Worm (Caenorhabditis elegans) whole organism, L4/young adult: Measurements from ENCODE around the gene madf-3.

ENCODE experiments used
- W03F9.2 ChIP-seq: fragments of 150-350 bp; optimal IDR thresholded peaks from 2 replicates; lab custom pipeline; 2014; ENCODE audit warnings: missing biosample characterization, missing genetic modification characterization
- dao-5 ChIP-seq: sonication (generic microtip); optimal IDR thresholded peaks from 2 replicates; lab custom pipeline; 2016; ENCODE audit warnings: missing genotype, missing genetic modification characterization, moderate library complexity, missing compliant biosample characterization

DNA sequence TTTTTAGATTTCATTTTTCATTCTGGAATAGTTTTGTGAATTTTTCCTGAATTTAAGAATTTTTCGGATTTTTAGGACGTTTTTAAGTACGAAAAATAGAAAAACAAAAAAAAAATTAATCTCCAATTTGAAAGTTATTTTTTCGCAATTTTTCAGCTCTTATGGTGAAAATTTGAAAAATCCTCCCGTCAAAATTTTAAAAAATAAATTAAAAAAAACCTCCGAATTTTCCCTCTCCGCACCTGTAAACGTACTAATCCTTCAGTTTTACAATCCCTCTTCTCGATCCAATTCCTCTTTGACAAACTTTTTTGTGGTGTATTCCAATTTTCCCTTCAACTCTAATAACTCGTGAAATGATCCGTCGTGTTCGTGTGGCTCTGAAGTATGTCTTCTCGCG, 43.6 kb downstream of the madf-3 start, which contains the start of gene B0286.1:
- TF ChIP-seq W03F9.2 (tag; lab: Kevin White, UChicago) (no peak), dao-5 (no peak)
